Worm (Caenorhabditis elegans) whole organism, late embryonic: ENCODE data around the gene Y50D7A.10.

Experiments used
- ama-1 ChIP-seq: fragments of 150-350 bp; optimal IDR thresholded peaks from 2 replicates; lab custom pipeline; 2014
- ceh-2 ChIP-seq: sonication (generic microtip); optimal IDR thresholded peaks from 2 replicates; lab custom pipeline; 2016; ENCODE audit warnings: missing genotype, missing genetic modification characterization, missing compliant biosample characterization
- eyg-1 ChIP-seq: sonication (generic microtip); optimal IDR thresholded peaks from 2 replicates; lab custom pipeline; 2016; ENCODE audit warnings: missing genotype, missing genetic modification characterization, missing compliant biosample characterization
- fkh-10 ChIP-seq: fragments of 150-350 bp; optimal IDR thresholded peaks from 2 replicates; lab custom pipeline; 2014; ENCODE audit warnings: missing biosample characterization, missing genetic modification reagents, missing genetic modification characterization
- hlh-30 ChIP-seq: sonication (generic microtip); optimal IDR thresholded peaks from 2 replicates; lab custom pipeline; 2017; ENCODE audit warnings: antibody characterized with exemption, missing genetic modification characterization, missing compliant biosample characterization; ENCODE audit not compliant: insufficient read depth
- nfya-1 ChIP-seq: sonication (generic microtip); optimal IDR thresholded peaks from 2 replicates; lab custom pipeline; 2017; ENCODE audit warnings: missing genetic modification characterization, mild to moderate bottlenecking, missing compliant biosample characterization, antibody characterized with exemption, moderate library complexity
- pax-1 ChIP-seq: fragments of 150-350 bp; optimal IDR thresholded peaks from 2 replicates; lab custom pipeline; 2014; ENCODE audit warnings: missing biosample characterization, missing genetic modification characterization
- sox-2 ChIP-seq: fragments of 200-800 bp; sonication (Bioruptor generic); IDR thresholded peaks from 2 replicates; pipeline ENCODE4 v1.3.6; 2022; ENCODE audit warnings: missing genetic modification reagents, missing genetic modification characterization, missing compliant biosample characterization
- tbx-2 ChIP-seq: sonication (generic microtip); optimal IDR thresholded peaks from 2 replicates; lab custom pipeline; 2016; ENCODE audit warnings: missing genetic modification characterization, missing compliant biosample characterization
- unc-86 ChIP-seq: sonication (generic microtip); optimal IDR thresholded peaks from 2 replicates; lab custom pipeline; 2016; ENCODE audit warnings: missing genetic modification characterization, missing compliant biosample characterization

ce11 chrIII:344322-344721 lies 29.1 kb downstream of the Y50D7A.10 start:
- TF ChIP-seq pax-1: no peak
- TF ChIP-seq unc-86: no peak
- TF ChIP-seq fkh-10 (GFP tag; lab: Kevin White, UChicago): no peak
- no peak for TF ChIP-seq hlh-30 (tag; lab: Kevin White, UChicago)
- peak; percentile 36 for TF ChIP-seq ama-1
- no peak for TF ChIP-seq ceh-2
- no peak for TF ChIP-seq sox-2 (GFP tag; lab: Robert Waterston, UW)
- no peak for TF ChIP-seq eyg-1 (tag; lab: Kevin White, UChicago)
- no peak for TF ChIP-seq tbx-2 (tag; lab: Kevin White, UChicago)
- TF ChIP-seq nfya-1 (tag; lab: Kevin White, UChicago): no peak
